Worm (Caenorhabditis elegans): Measurements from ENCODE around the gene fkb-3.

fkb-3 gene

DNA sequence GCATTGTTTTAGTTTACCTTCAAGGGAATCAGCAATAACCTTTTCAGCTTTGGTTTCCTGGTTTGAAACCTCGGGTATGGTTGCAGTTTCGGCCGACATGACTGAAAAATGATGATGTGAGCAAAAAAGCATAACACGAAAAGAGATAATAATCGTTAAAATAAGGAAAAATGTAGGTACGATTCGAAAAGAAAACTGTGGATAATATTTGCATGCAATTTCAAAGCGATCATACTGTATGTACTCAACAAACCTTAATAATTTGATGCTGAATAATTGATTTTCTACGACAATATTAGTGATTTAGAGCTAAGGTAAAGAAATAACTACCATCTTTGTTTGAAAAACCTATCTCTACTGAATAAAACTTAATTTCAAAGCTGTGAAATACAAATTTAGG lies 29.0 kb upstream of the fkb-3 start, which contains the start of gene attf-2:
attf-2 (minus strand) TSS at position 101 of the 400 bp plus-strand sequence.
- TF ChIP-seq R02D3.7 (tag; optimal IDR thresholded peaks at IDR 0.05) (no peak), lin-39 (tag; optimal IDR thresholded peaks at IDR 0.05) (no peak), D1046.2 (GFP tag; IDR thresholded peaks at IDR 0.05) (no peak), nhr-11 (tag; optimal IDR thresholded peaks at IDR 0.05) (no peak), spr-3 (GFP tag; optimal IDR thresholded peaks at IDR 0.05) (no peak), php-3 (GFP tag; IDR thresholded peaks at IDR 0.05) (no peak), snpc-4 (tag; optimal IDR thresholded peaks at IDR 0.05) (no peak), ceh-62 (tag; optimal IDR thresholded peaks at IDR 0.05) (no peak), aly-2 (tag; optimal IDR thresholded peaks at IDR 0.05) (no peak), hlh-11 (tag; optimal IDR thresholded peaks at IDR 0.05) (no peak), nhr-10 (tag; optimal IDR thresholded peaks at IDR 0.05) (no peak), dmd-6 (GFP tag; IDR thresholded peaks at IDR 0.05) (no peak), egl-43 (GFP tag; IDR thresholded peaks at IDR 0.05) (no peak), daf-16 (GFP tag; optimal IDR thresholded peaks at IDR 0.05) (no peak), daf-16 (tag; optimal IDR thresholded peaks at IDR 0.05) (no peak), mes-2 (tag; optimal IDR thresholded peaks at IDR 0.05; ENCODE audit: poor library complexity, severe bottlenecking) (no peak), aha-1 (tag) (no peak), mdt-29 (GFP tag; IDR thresholded peaks at IDR 0.05) (no peak), cey-2 (tag; optimal IDR thresholded peaks at IDR 0.05; ENCODE audit: borderline replicate concordance, insufficient read depth) (no peak), Y5F2A.4 (GFP tag; optimal IDR thresholded peaks at IDR 0.05) (no peak)

DNA sequence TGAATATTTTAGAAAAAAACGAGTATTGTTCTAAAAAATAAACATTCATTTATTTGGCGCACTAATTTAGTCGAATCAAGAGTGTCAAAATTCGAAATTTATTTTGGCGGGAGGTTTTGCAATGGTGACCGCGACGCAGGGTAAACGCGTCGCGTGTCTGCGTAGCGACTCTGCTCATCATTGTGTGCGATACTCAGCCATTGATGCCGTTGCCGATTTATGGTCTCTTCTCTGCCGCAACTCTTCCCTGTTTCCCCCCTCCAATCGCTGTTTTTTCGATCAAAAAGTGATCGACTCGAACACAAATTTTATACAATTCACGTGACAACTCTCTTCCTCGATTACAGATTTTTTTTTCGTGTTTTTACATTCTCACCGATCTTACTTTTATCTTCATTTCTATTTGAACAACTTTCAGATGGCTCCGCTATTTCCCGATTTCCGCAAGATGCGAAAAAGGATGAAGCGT lies 28.5 kb upstream of the fkb-3 start, which contains the start of gene F09G2.2:
F09G2.2 (plus strand) TSS at position 419 of the 469 bp plus-strand sequence.
- no peak for TF ChIP-seq F44E2.7 (GFP tag; IDR thresholded peaks at IDR 0.05)
- no peak for TF ChIP-seq cey-2 (tag; optimal IDR thresholded peaks at IDR 0.05; ENCODE audit: borderline replicate concordance, insufficient read depth)
- TF ChIP-seq sdz-12 (GFP tag; optimal IDR thresholded peaks at IDR 0.05), result no peak
- peak; percentile 89 for TF ChIP-seq tra-1 (GFP tag; IDR thresholded peaks at IDR 0.05)
- no peak for TF ChIP-seq aly-2 (tag; optimal IDR thresholded peaks at IDR 0.05)
- TF ChIP-seq fkh-10 (GFP tag; optimal IDR thresholded peaks at IDR 0.05), result peak; percentile 70
- TF ChIP-seq hif-1 (tag; optimal IDR thresholded peaks at IDR 0.05), result peak in 1 of 2 experiments; percentile 78
- TF ChIP-seq arid-1 (GFP tag; conservative IDR thresholded peaks at IDR 0.05), result peak; percentile 68
- TF ChIP-seq nhr-6 (tag; optimal IDR thresholded peaks at IDR 0.05), result peak; percentile 83
- TF ChIP-seq mdl-1 (tag; optimal IDR thresholded peaks at IDR 0.05), result peak in 1 of 2 experiments; percentile 65
- peak; percentile 80 for TF ChIP-seq nhr-102 (tag; optimal IDR thresholded peaks at IDR 0.05)
- TF ChIP-seq zfp-2 (tag; optimal IDR thresholded peaks at IDR 0.05), result peak; percentile 98
- TF ChIP-seq F49E8.2 (tag; optimal IDR thresholded peaks at IDR 0.05; ENCODE audit: borderline replicate concordance), result no peak
- TF ChIP-seq F10B5.3 (tag; optimal IDR thresholded peaks at IDR 0.05), result no peak
- peak in 1 of 2 experiments; percentile 98 for TF ChIP-seq unc-62 (GFP tag; optimal IDR thresholded peaks at IDR 0.05 in 1 of 2)
- no peak for TF ChIP-seq unc-62 (tag; optimal IDR thresholded peaks at IDR 0.05)
- TF ChIP-seq spr-3 (GFP tag; optimal IDR thresholded peaks at IDR 0.05), result peak; percentile 46
- TF ChIP-seq ZK337.2 (GFP tag; IDR thresholded peaks at IDR 0.05), result no peak
- TF ChIP-seq hmg-1.1 (GFP tag; IDR thresholded peaks at IDR 0.05), result peak; percentile 89
- no peak for TF ChIP-seq daf-12 (tag; optimal IDR thresholded peaks at IDR 0.05)
- 0 out of 2 replicates have a peak, but pooled peaks have one; percentile 30 for TF ChIP-seq mdt-29 (GFP tag; IDR thresholded peaks at IDR 0.05)
- no peak for TF ChIP-seq T20F7.1 (GFP tag; optimal IDR thresholded peaks at IDR 0.05)
- no peak for TF ChIP-seq unc-39 (tag; optimal IDR thresholded peaks at IDR 0.05)
- peak; percentile 72; the same call in 1 of the 2 replicates for TF ChIP-seq nhr-42 (GFP tag; IDR thresholded peaks at IDR 0.05)
- TF ChIP-seq pqm-1 (tag; optimal IDR thresholded peaks at IDR 0.05), result no peak
- no peak for TF ChIP-seq madf-5 (GFP tag; IDR thresholded peaks at IDR 0.05)
- peak; percentile 24 for TF ChIP-seq snpc-4 (tag; optimal IDR thresholded peaks at IDR 0.05)
- peak; percentile 79 for TF ChIP-seq nhr-48 (tag; optimal IDR thresholded peaks at IDR 0.05)
- peak; percentile 81 for TF ChIP-seq nhr-28 (tag; optimal IDR thresholded peaks at IDR 0.05)
- no peak for TF ChIP-seq tag-97 (GFP tag; IDR thresholded peaks at IDR 0.05)
- TF ChIP-seq egl-43 (GFP tag; IDR thresholded peaks at IDR 0.05), result peak; percentile 32; the same call in 1 of the 2 replicates
- peak; percentile 43 for TF ChIP-seq mxl-3 (GFP tag; optimal IDR thresholded peaks at IDR 0.05)
- peak; percentile 53; the same call in 1 of the 2 replicates for TF ChIP-seq snpc-1.2 (GFP tag; IDR thresholded peaks at IDR 0.05)
- TF ChIP-seq nhr-41 (GFP tag; IDR thresholded peaks at IDR 0.05), result no peak
- TF ChIP-seq nhr-11 (tag; optimal IDR thresholded peaks at IDR 0.05), result peak; percentile 92
- peak; percentile 94 for TF ChIP-seq hlh-11 (tag; optimal IDR thresholded peaks at IDR 0.05)
- 0 out of 2 replicates have a peak, but pooled peaks have one; percentile 36 for TF ChIP-seq mxl-2 (GFP tag; conservative IDR thresholded peaks at IDR 0.05)

All from whole organism, L4 larva.